Fruit fly (Drosophila melanogaster) whole organism, embryonic: Measurements from ENCODE around the gene Dh44.

Experiments
- Awh ChIP-seq: fragments of 200-800 bp; sonication (Bioruptor generic); IDR thresholded peaks from 2 replicates; pipeline ENCODE4, ENCODE4 v1.3.6; 2022; ENCODE audit warnings: missing biosample characterization, missing genetic modification characterization
- CG10147 ChIP-seq: fragments of 200-800 bp; sonication (Bioruptor generic); optimal IDR thresholded peaks from 2 replicates; lab custom pipeline; 2019; ENCODE audit warnings: missing biosample characterization, mild to moderate bottlenecking, missing genetic modification characterization, moderate library complexity
- CG12071 ChIP-seq: fragments of 200-800 bp; sonication (Bioruptor generic); optimal IDR thresholded peaks from 3 replicates; lab custom pipeline; 2018; ENCODE audit warnings: missing biosample characterization, mild to moderate bottlenecking, missing genetic modification characterization
- CG12155 ChIP-seq: fragments of 200-800 bp; sonication (Bioruptor generic); optimal IDR thresholded peaks from 3 replicates; lab custom pipeline; 2016; ENCODE audit warnings: missing biosample characterization, missing genetic modification characterization
- CG12219 ChIP-seq: fragments of 200-800 bp; sonication (Bioruptor generic); optimal IDR thresholded peaks from 3 replicates; lab custom pipeline; 2018; ENCODE audit warnings: missing biosample characterization, mild to moderate bottlenecking, missing genetic modification characterization
- CG13123 ChIP-seq: fragments of 200-800 bp; sonication (Bioruptor generic); optimal IDR thresholded peaks from 2 replicates; lab custom pipeline; 2016; ENCODE audit warnings: missing biosample characterization, missing genetic modification characterization
- CG15011 ChIP-seq: fragments of 200-800 bp; sonication (Bioruptor generic); optimal IDR thresholded peaks from 3 replicates; lab custom pipeline; 2018; ENCODE audit warnings: missing biosample characterization, mild to moderate bottlenecking, missing genetic modification characterization
- CG15514 ChIP-seq: fragments of 200-800 bp; sonication (Bioruptor generic); optimal IDR thresholded peaks from 3 replicates; lab custom pipeline; 2017; ENCODE audit warnings: missing biosample characterization, missing genetic modification characterization, mild to moderate bottlenecking, moderate library complexity, missing genetic modification reagents
- CG15696 ChIP-seq: fragments of 200-800 bp; sonication (Bioruptor generic); optimal IDR thresholded peaks from 2 replicates; lab custom pipeline; 2019; ENCODE audit warnings: missing biosample characterization, mild to moderate bottlenecking, missing genetic modification characterization, moderate library complexity
- CG17328 ChIP-seq: fragments of 200-800 bp; sonication (Bioruptor generic); IDR thresholded peaks from 2 replicates; pipeline ENCODE4 v1.3.6; 2022; ENCODE audit warnings: missing biosample characterization, missing genetic modification characterization
- CG17361 ChIP-seq: fragments of 200-800 bp; sonication (Bioruptor generic); IDR thresholded peaks from 3 replicates; pipeline ENCODE4 v1.3.6; 2022; ENCODE audit warnings: missing biosample characterization, missing genetic modification characterization
- CG18262 ChIP-seq: fragments of 200-800 bp; optimal IDR thresholded peaks from 3 replicates; lab custom pipeline; 2019; ENCODE audit warnings: missing biosample characterization, mild to moderate bottlenecking, missing genetic modification characterization, moderate library complexity
- CG2129 ChIP-seq: fragments of 200-800 bp; sonication (Bioruptor generic); IDR thresholded peaks from 2 replicates; pipeline ENCODE4 v1.3.6; 2022; ENCODE audit warnings: missing biosample characterization, missing genetic modification characterization; ENCODE audit not compliant: partially characterized antibody
- CG2199 ChIP-seq: fragments of 200-800 bp; sonication (Bioruptor generic); IDR thresholded peaks from 3 replicates; pipeline ENCODE4 v1.3.6; 2022; ENCODE audit warnings: missing biosample characterization, missing genetic modification characterization
- CG2678 ChIP-seq: fragments of 200-800 bp; sonication (Bioruptor generic); optimal IDR thresholded peaks from 3 replicates; lab custom pipeline; 2019; ENCODE audit warnings: missing biosample characterization, mild to moderate bottlenecking, missing genetic modification characterization, moderate library complexity
- CG30431 ChIP-seq: fragments of 200-800 bp; sonication (Bioruptor generic); optimal IDR thresholded peaks from 2 replicates; lab custom pipeline; 2017; ENCODE audit warnings: missing biosample characterization, missing genetic modification characterization
- CG31365 ChIP-seq: fragments of 200-800 bp; sonication (Bioruptor generic); optimal IDR thresholded peaks from 2 replicates; lab custom pipeline; 2018; ENCODE audit warnings: missing biosample characterization, mild to moderate bottlenecking, missing genetic modification characterization
- CG31441 ChIP-seq: fragments of 200-800 bp; sonication (Bioruptor generic); IDR thresholded peaks from 2 replicates; pipeline ENCODE4 v1.3.6; 2022; ENCODE audit warnings: missing biosample characterization, missing genetic modification characterization
- CG4404 ChIP-seq: fragments of 200-800 bp; sonication (Bioruptor generic); IDR thresholded peaks from 2 replicates; pipeline ENCODE4 v1.3.6; 2022; ENCODE audit warnings: missing biosample characterization, missing genetic modification characterization
- CG4707 ChIP-seq: fragments of 200-800 bp; sonication (Bioruptor generic); optimal IDR thresholded peaks from 2 replicates; lab custom pipeline; 2018; ENCODE audit warnings: missing biosample characterization, mild to moderate bottlenecking, missing genetic modification characterization, moderate library complexity
- CG4730 ChIP-seq: fragments of 200-800 bp; sonication (Bioruptor generic); IDR thresholded peaks from 2 replicates; pipeline ENCODE4 v1.3.6; 2022; ENCODE audit warnings: missing biosample characterization, missing genetic modification characterization
- CG5245 ChIP-seq: fragments of 200-800 bp; sonication (Bioruptor generic); optimal IDR thresholded peaks from 3 replicates; lab custom pipeline; 2016; ENCODE audit warnings: missing biosample characterization, missing genetic modification characterization
- CG6813 ChIP-seq: fragments of 200-800 bp; sonication (Bioruptor generic); optimal IDR thresholded peaks from 2 replicates; lab custom pipeline; 2017; ENCODE audit warnings: missing biosample characterization, missing genetic modification characterization, mild to moderate bottlenecking, moderate library complexity, missing genetic modification reagents
- CG7556 ChIP-seq: fragments of 200-800 bp; sonication (Bioruptor generic); optimal IDR thresholded peaks from 2 replicates; lab custom pipeline; 2017; ENCODE audit warnings: missing biosample characterization, mild to moderate bottlenecking, missing genetic modification characterization
- Camta ChIP-seq: fragments of 200-800 bp; sonication (Bioruptor generic); optimal IDR thresholded peaks from 2 replicates; lab custom pipeline; 2016; ENCODE audit warnings: missing biosample characterization, missing genetic modification characterization
- CoRest ChIP-seq: fragments of 200-800 bp; sonication (Bioruptor generic); optimal IDR thresholded peaks from 3 replicates; lab custom pipeline; 2018; ENCODE audit warnings: missing biosample characterization, mild to moderate bottlenecking, missing genetic modification characterization, moderate library complexity
- Deaf1 ChIP-seq: fragments of 200-800 bp; optimal IDR thresholded peaks from 3 replicates; lab custom pipeline; 2019; ENCODE audit warnings: missing biosample characterization, mild to moderate bottlenecking, missing genetic modification characterization, moderate library complexity
- Drgx ChIP-seq: fragments of 200-800 bp; sonication (Bioruptor generic); IDR thresholded peaks from 2 replicates; pipeline ENCODE4 v1.3.6; 2022; ENCODE audit warnings: missing biosample characterization, missing genetic modification characterization
- Max ChIP-seq: fragments of 200-800 bp; sonication (Bioruptor generic); optimal IDR thresholded peaks from 2 replicates; lab custom pipeline; 2016; ENCODE audit warnings: missing biosample characterization, mild to moderate bottlenecking, missing genetic modification characterization
- Mes4 ChIP-seq: fragments of 200-800 bp; sonication (Bioruptor generic); optimal IDR thresholded peaks from 2 replicates; lab custom pipeline; 2016; ENCODE audit warnings: missing biosample characterization, missing genetic modification characterization
- NC2β ChIP-seq: fragments of 200-800 bp; sonication (Bioruptor generic); optimal IDR thresholded peaks from 2 replicates; lab custom pipeline; 2016; ENCODE audit warnings: missing biosample characterization, missing genetic modification characterization
- Nf-YC ChIP-seq: fragments of 200-800 bp; optimal IDR thresholded peaks from 3 replicates; lab custom pipeline; 2019; ENCODE audit warnings: missing biosample characterization, mild to moderate bottlenecking, missing genetic modification characterization, moderate library complexity
- Xrp1 ChIP-seq: fragments of 200-800 bp; sonication (Bioruptor generic); IDR thresholded peaks from 2 replicates; pipeline ENCODE4 v1.3.6; 2022; ENCODE audit warnings: missing biosample characterization, missing genetic modification characterization
- amos ChIP-seq: fragments of 200-800 bp; sonication (Bioruptor generic); IDR thresholded peaks from 2 replicates; pipeline ENCODE4 v1.3.6; 2022; ENCODE audit warnings: missing biosample characterization, missing genetic modification characterization; ENCODE audit not compliant: partially characterized antibody
- ash1 ChIP-seq: fragments of 200-800 bp; sonication (Bioruptor generic); optimal IDR thresholded peaks from 2 replicates; lab custom pipeline; 2018; ENCODE audit warnings: missing biosample characterization, mild to moderate bottlenecking, missing genetic modification characterization
- bowl ChIP-seq: fragments of 200-800 bp; sonication (Bioruptor generic); IDR thresholded peaks from 2 replicates; pipeline ENCODE4 v1.3.6; 2022; ENCODE audit warnings: missing biosample characterization, missing genetic modification characterization
- dan ChIP-seq: fragments of 200-800 bp; sonication (Bioruptor generic); IDR thresholded peaks from 2 replicates; pipeline ENCODE4 v1.3.6; 2022; ENCODE audit warnings: missing biosample characterization, missing genetic modification characterization
- dati ChIP-seq: fragments of 200-800 bp; sonication (Bioruptor generic); IDR thresholded peaks from 2 replicates; pipeline ENCODE4 v1.3.6; 2022; ENCODE audit warnings: missing biosample characterization, missing genetic modification characterization
- dpn ChIP-seq, 2 experiments: fragments of 200-800 bp; sonication (Bioruptor generic); optimal IDR thresholded peaks; 3 replicates each; lab custom pipeline; 2016; ENCODE audit warnings: missing biosample characterization in 2 of 2, missing genetic modification characterization in 2 of 2
- fd64A ChIP-seq: fragments of 200-800 bp; sonication (Bioruptor generic); optimal IDR thresholded peaks from 3 replicates; lab custom pipeline; 2018; ENCODE audit warnings: missing biosample characterization, mild to moderate bottlenecking, missing genetic modification characterization
- fru ChIP-seq: fragments of >200 bp; optimal IDR thresholded peaks from 2 replicates; lab custom pipeline; 2017
- inv ChIP-seq: fragments of 200-800 bp; sonication (Bioruptor generic); IDR thresholded peaks from 2 replicates; pipeline ENCODE4 v1.3.6; 2022; ENCODE audit warnings: missing biosample characterization, missing genetic modification characterization; ENCODE audit not compliant: partially characterized antibody
- lab ChIP-seq: fragments of 200-800 bp; sonication (Bioruptor generic); optimal IDR thresholded peaks from 3 replicates; lab custom pipeline; 2017; ENCODE audit warnings: missing biosample characterization, missing genetic modification characterization, mild to moderate bottlenecking, moderate library complexity, missing genetic modification reagents
- psq ChIP-seq: fragments of 200-800 bp; sonication (Bioruptor generic); optimal IDR thresholded peaks from 2 replicates; lab custom pipeline; 2017; ENCODE audit warnings: missing biosample characterization, missing genetic modification characterization
- repo ChIP-seq: fragments of 200-800 bp; sonication (Bioruptor generic); optimal IDR thresholded peaks from 2 replicates; lab custom pipeline; 2016; ENCODE audit warnings: missing biosample characterization, missing genetic modification characterization
- sc ChIP-seq, 3 experiments: fragments of >200 bp in 2 of 3; fragments of 200-800 bp in 1 of 3; sonication (Bioruptor generic) in 1 of 3; optimal IDR thresholded peaks; 2 replicates in 2 of 3; 3 replicates in 1 of 3; lab custom pipeline; 2017; ENCODE audit warnings: mild to moderate bottlenecking in 1 of 3, missing biosample characterization in 1 of 3, missing genetic modification characterization in 1 of 3, missing genetic modification reagents in 1 of 3
- sd ChIP-seq: fragments of 200-800 bp; sonication (Bioruptor generic); optimal IDR thresholded peaks from 3 replicates; lab custom pipeline; 2018; ENCODE audit warnings: missing biosample characterization, mild to moderate bottlenecking, missing genetic modification characterization, moderate library complexity
- sr ChIP-seq: fragments of 200-800 bp; sonication (Bioruptor generic); IDR thresholded peaks from 3 replicates; pipeline ENCODE4 v1.3.6; 2022; ENCODE audit warnings: missing biosample characterization, missing genetic modification characterization
- sug ChIP-seq: fragments of 200-800 bp; optimal IDR thresholded peaks from 2 replicates; lab custom pipeline; 2019; ENCODE audit warnings: missing biosample characterization, mild to moderate bottlenecking, missing genetic modification characterization, moderate library complexity
- tgo ChIP-seq: fragments of 200-800 bp; sonication (Bioruptor generic); IDR thresholded peaks from 3 replicates; pipeline ENCODE4 v1.3.6; 2022; ENCODE audit warnings: missing biosample characterization, missing genetic modification characterization
- z ChIP-seq: fragments of 200-800 bp; sonication (Bioruptor generic); IDR thresholded peaks from 3 replicates; pipeline ENCODE4 v1.3.6; 2022; ENCODE audit warnings: missing biosample characterization, missing genetic modification characterization

The Dh44 gene

dm6 chr3R:9646104-9646707, 8.2 kb downstream of the Dh44 start, which contains the start of gene Fst (continued):
- TF ChIP-seq Awh = no peak
- TF ChIP-seq CG4404 (GFP tag; lab: Robert Waterston, UW) = no peak
- no peak for TF ChIP-seq tgo (GFP tag; lab: Robert Waterston, UW)
- no peak for TF ChIP-seq CG18262 (tag; lab: Kevin White, UChicago)
- peak; percentile 91 for TF ChIP-seq sd (tag; lab: Kevin White, UChicago)
- TF ChIP-seq z (GFP tag; lab: Robert Waterston, UW) = no peak
- TF ChIP-seq CG15696 = no peak
- no peak for TF ChIP-seq sc (optimal IDR thresholded peaks at IDR 0.05; lab: Kevin White, UChicago)
- no peak for TF ChIP-seq sc (GFP tag; optimal IDR thresholded peaks at IDR 0.05; lab: Kevin White, UChicago)
- TF ChIP-seq CG4707 (GFP tag; lab: Kevin White, UChicago) = no peak
- peak; percentile 68 for TF ChIP-seq sug (tag; lab: Kevin White, UChicago)
- TF ChIP-seq dpn (GFP tag; optimal IDR thresholded peaks at IDR 0.05; lab: Kevin White, UChicago) = no peak
- TF ChIP-seq CG4730 (GFP tag; lab: Robert Waterston, UW) = no peak
- TF ChIP-seq lab (GFP tag; lab: Kevin White, UChicago) = peak; percentile 30
- TF ChIP-seq CG15514 = no peak
- no peak for TF ChIP-seq sr (GFP tag; lab: Robert Waterston, UW)
- TF ChIP-seq Mes4 = no peak
- no peak for TF ChIP-seq dan (GFP tag; lab: Robert Waterston, UW)
- no peak for TF ChIP-seq CG30431 (GFP tag; lab: Kevin White, UChicago)
- TF ChIP-seq psq (GFP tag; lab: Kevin White, UChicago) = no peak
- no peak for TF ChIP-seq bowl (GFP tag; lab: Robert Waterston, UW)
- TF ChIP-seq NC2β (GFP tag; lab: Kevin White, UChicago) = no peak
- no peak for TF ChIP-seq CG7556 (GFP tag; lab: Kevin White, UChicago)
- TF ChIP-seq CG12219 (GFP tag; lab: Kevin White, UChicago) = no peak
- no peak for TF ChIP-seq CG12071 (GFP tag; lab: Kevin White, UChicago)
- no peak for TF ChIP-seq CG2199
- TF ChIP-seq dati (GFP tag; lab: Robert Waterston, UW) = no peak
- TF ChIP-seq Xrp1 (GFP tag; lab: Robert Waterston, UW) = no peak
- no peak for TF ChIP-seq fd64A (GFP tag; lab: Kevin White, UChicago)
- no peak for TF ChIP-seq repo (GFP tag; lab: Kevin White, UChicago)
- TF ChIP-seq Deaf1 (tag; lab: Kevin White, UChicago) = no peak
- TF ChIP-seq CG5245 (GFP tag; lab: Kevin White, UChicago) = no peak
- TF ChIP-seq Drgx (GFP tag; lab: Robert Waterston, UW) = no peak
- no peak for TF ChIP-seq CG31365
- no peak for TF ChIP-seq CG2129 (GFP tag; lab: Robert Waterston, UW)
- no peak for TF ChIP-seq CG15011
- no peak for TF ChIP-seq CG13123 (GFP tag; lab: Kevin White, UChicago)
- TF ChIP-seq CG31441 (GFP tag; lab: Robert Waterston, UW) = no peak
- no peak for TF ChIP-seq Max
- no peak for TF ChIP-seq amos (GFP tag; lab: Robert Waterston, UW)
- TF ChIP-seq CG17361 (GFP tag; lab: Robert Waterston, UW) = no peak
- TF ChIP-seq Nf-YC (tag; lab: Kevin White, UChicago) = peak; percentile 78
- TF ChIP-seq CG2678 = peak; percentile 25
- TF ChIP-seq inv (GFP tag; lab: Robert Waterston, UW) = no peak
- TF ChIP-seq CG6813 (GFP tag; lab: Kevin White, UChicago) = no peak
- no peak for TF ChIP-seq Camta (GFP tag; lab: Kevin White, UChicago)
- TF ChIP-seq CG17328 (GFP tag; lab: Robert Waterston, UW) = no peak
- no peak for TF ChIP-seq ash1
- no peak for TF ChIP-seq CoRest (tag; lab: Kevin White, UChicago)
- TF ChIP-seq CG10147 = no peak
- no peak for TF ChIP-seq CG12155 (GFP tag; lab: Kevin White, UChicago)
- TF ChIP-seq fru (lab: Kevin White, UChicago) = no peak
